Fruit fly (Drosophila melanogaster): Measurements from ENCODE around the gene Jhbp11.

dm6 chr3R:27116465-27117092 is 15.5 kb downstream of the Jhbp11 start, which contains the start of the genes CG6066 and CG5880:
- TF ChIP-seq psq (optimal IDR thresholded peaks at IDR 0.05), result no peak
- no peak for TF ChIP-seq h (optimal IDR thresholded peaks at IDR 0.05)
- no peak for TF ChIP-seq Myc (optimal IDR thresholded peaks at IDR 0.05)
- no peak for TF ChIP-seq ttk (optimal IDR thresholded peaks at IDR 0.05)
